Worm (Caenorhabditis elegans) whole organism, L4/young adult: Measurements from ENCODE around the gene mtm-6.

ENCODE experiments used
- W03F9.2 ChIP-seq: fragments of 150-350 bp; optimal IDR thresholded peaks from 2 replicates; lab custom pipeline; 2014; ENCODE audit warnings: missing biosample characterization, missing genetic modification characterization
- dao-5 ChIP-seq: sonication (generic microtip); optimal IDR thresholded peaks from 2 replicates; lab custom pipeline; 2016; ENCODE audit warnings: missing genotype, missing genetic modification characterization, moderate library complexity, missing compliant biosample characterization

DNA sequence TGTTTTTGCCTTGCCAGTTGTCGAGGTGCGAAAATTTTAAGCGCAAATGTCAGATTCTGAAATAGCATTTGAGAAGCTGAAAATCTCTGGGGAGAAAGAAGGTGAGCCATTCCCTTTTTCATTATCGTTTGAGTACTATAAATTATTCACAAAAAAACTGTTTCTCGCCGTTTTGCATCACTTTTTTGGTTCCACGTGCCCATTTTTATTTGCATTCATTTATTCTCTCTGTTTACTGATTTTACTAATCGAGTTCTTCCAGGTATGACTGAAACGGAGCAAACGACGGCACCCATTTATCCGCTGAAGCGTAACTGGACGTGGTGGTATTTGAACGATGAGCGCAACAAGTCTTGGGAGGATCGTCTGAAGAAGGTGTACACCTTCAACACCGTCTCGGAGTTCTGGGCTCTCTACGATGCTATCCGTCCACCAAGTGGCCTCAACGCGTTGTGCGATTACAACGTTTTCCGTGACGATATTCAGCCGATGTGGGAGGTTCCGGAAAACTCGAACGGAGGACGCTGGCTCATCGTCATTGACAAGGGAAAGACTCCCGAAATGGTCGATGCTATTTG, 3.2 kb upstream of the mtm-6 start:
- TF ChIP-seq W03F9.2 (tag; lab: Kevin White, UChicago) (no peak), dao-5 (no peak)
